Worm (Caenorhabditis elegans): ENCODE measurements around the gene rpl-15.

rpl-15 gene

ce11 chrIV:682726-683340 lies 28.5 kb upstream of the rpl-15 start (continued):
- TF ChIP-seq unc-62 (GFP tag; optimal IDR thresholded peaks at IDR 0.05) = no peak
- peak; percentile 52 to 75 for TF ChIP-seq lin-35 (GFP tag; optimal IDR thresholded peaks at IDR 0.05)
- TF ChIP-seq nhr-90 (tag; optimal IDR thresholded peaks at IDR 0.05; ENCODE audit: poor library complexity) = peak; percentile 74
- 0 out of 2 replicates have a peak, but pooled peaks have one; percentile 9 for TF ChIP-seq ceh-88 (GFP tag; IDR thresholded peaks at IDR 0.05)
- peak; percentile 74 for TF ChIP-seq dsc-1 (tag; optimal IDR thresholded peaks at IDR 0.05)
- peak; percentile 54 for TF ChIP-seq snpc-4 (tag; optimal IDR thresholded peaks at IDR 0.05)
- peak; percentile 34 for TF ChIP-seq unc-86 (tag; optimal IDR thresholded peaks at IDR 0.05)
- peak; percentile 69 for TF ChIP-seq rnt-1 (tag; optimal IDR thresholded peaks at IDR 0.05)
- TF ChIP-seq nhr-85 (tag) = peak; percentile 70
- no peak for TF ChIP-seq nhr-237 (tag; optimal IDR thresholded peaks at IDR 0.05)
- TF ChIP-seq mef-2 (tag; optimal IDR thresholded peaks at IDR 0.05) = no peak
- TF ChIP-seq lsy-2 (tag; optimal IDR thresholded peaks at IDR 0.05) = peak; percentile 41 to 70
- peak; percentile 80 for TF ChIP-seq snu-23 (GFP tag; optimal IDR thresholded peaks at IDR 0.05)
- no peak for TF ChIP-seq pqm-1 (tag; optimal IDR thresholded peaks at IDR 0.05)
- TF ChIP-seq unc-30 (tag; optimal IDR thresholded peaks at IDR 0.05) = no peak
- TF ChIP-seq pax-3 (tag; optimal IDR thresholded peaks at IDR 0.05) = peak; percentile 40
- TF ChIP-seq dpl-1 (GFP tag; optimal IDR thresholded peaks at IDR 0.05) = peak in 2 of 3 experiments; percentile 34 to 63
- no peak for TF ChIP-seq efl-3 (GFP tag; optimal IDR thresholded peaks at IDR 0.05)

- TF ChIP-seq ztf-4 (tag; optimal IDR thresholded peaks at IDR 0.05) = no peak
Observed at ce11 chrIV:676280-676679, 21.9 kb upstream of the rpl-15 start, which contains the start of gene K11H12.5. K11H12.5 (plus strand) TSS chrIV:676580.

- TF ChIP-seq mdl-1 (tag; optimal IDR thresholded peaks at IDR 0.05) (no peak), elt-2 (tag; optimal IDR thresholded peaks at IDR 0.05) (peak; percentile 43), lin-39 (tag; optimal IDR thresholded peaks at IDR 0.05) (no peak), ces-1 (GFP tag; optimal IDR thresholded peaks at IDR 0.05) (no peak), blmp-1 (tag; optimal IDR thresholded peaks at IDR 0.05) (no peak), efl-1 (optimal IDR thresholded peaks at IDR 0.05) (no peak), efl-1 (GFP tag; optimal IDR thresholded peaks at IDR 0.05 in 1 of 2) (peak in 1 of 2 experiments; percentile 60), ets-5 (GFP tag; IDR thresholded peaks at IDR 0.05) (no peak), nhr-85 (tag) (peak; percentile 44), hlh-4 (tag; optimal IDR thresholded peaks at IDR 0.05) (no peak), dsc-1 (tag; optimal IDR thresholded peaks at IDR 0.05) (no peak)
Observed at ce11 chrIV:675471-676159, 21.2 kb upstream of the rpl-15 start, which contains the start of the genes K11H12.4 and K11H12.10. K11H12.4 (minus strand) TSS chrIV:675883. K11H12.10 (plus strand) TSS chrIV:676075.

ce11 chrIV:673313-673712 lies 18.9 kb upstream of the rpl-15 start, which contains the start of gene K11H12.3:
K11H12.3 (minus strand) TSS chrIV:673480.
- TF ChIP-seq ama-1 (optimal IDR thresholded peaks at IDR 0.05) (no peak), blmp-1 (tag; optimal IDR thresholded peaks at IDR 0.05) (no peak), efl-1 (optimal IDR thresholded peaks at IDR 0.05) (no peak), efl-1 (GFP tag; optimal IDR thresholded peaks at IDR 0.05 in 1 of 2) (peak in 1 of 2 experiments; percentile 29), lin-35 (GFP tag; optimal IDR thresholded peaks at IDR 0.05) (peak in 1 of 2 experiments; percentile 4), unc-130 (tag; optimal IDR thresholded peaks at IDR 0.05) (no peak), fos-1 (tag; optimal IDR thresholded peaks at IDR 0.05) (no peak), fkh-4 (tag; optimal IDR thresholded peaks at IDR 0.05; ENCODE audit: borderline replicate concordance) (no peak), elt-2 (tag; optimal IDR thresholded peaks at IDR 0.05) (peak; percentile 33), fkh-8 (tag; optimal IDR thresholded peaks at IDR 0.05) (no peak), ces-1 (GFP tag; optimal IDR thresholded peaks at IDR 0.05) (no peak), nhr-20 (tag; optimal IDR thresholded peaks at IDR 0.05) (no peak)

Measured in whole organism, L1 larva.